Worm (Caenorhabditis elegans) whole organism, young adult: ENCODE results near the gene H41C03.2.

Experiments
- ceh-58 ChIP-seq: fragments of 200-800 bp; sonication (Bioruptor generic); IDR thresholded peaks from 2 replicates; pipeline ENCODE4 v1.3.6; 2022; ENCODE audit warnings: missing genetic modification characterization, missing compliant biosample characterization
- hrde-1 ChIP-seq: sonication (generic microtip); optimal IDR thresholded peaks from 2 replicates; lab custom pipeline; 2016; ENCODE audit warnings: missing genetic modification characterization, mild to moderate bottlenecking, missing compliant biosample characterization, moderate library complexity, missing genotype, missing genetic modification reagents, borderline replicate concordance

- TF ChIP-seq ceh-58 (no peak), hrde-1 (tag; lab: Kevin White, UChicago) (no peak)
Measured at ce11 chrII:5816346-5816745, 35.6 kb downstream of the H41C03.2 start, which contains the start of gene ZK1248.20.
